Worm (Caenorhabditis elegans) whole organism, L4 larva: ENCODE data around the gene B0348.2.

Experiments
- ZK337.2 ChIP-seq: fragments of 200-800 bp; sonication (Bioruptor generic); IDR thresholded peaks from 2 replicates; pipeline ENCODE4 v1.3.6; 2022; ENCODE audit warnings: missing genetic modification reagents, missing genetic modification characterization, missing compliant biosample characterization
- ZK546.5 ChIP-seq, 2 experiments: sonication (generic microtip); optimal IDR thresholded peaks; 2 replicates each; lab custom pipeline; 2017; ENCODE audit warnings: missing biosample characterization in 2 of 2, missing genetic modification characterization in 2 of 2
- ceh-44 ChIP-seq: fragments of 200-800 bp; sonication (Bioruptor generic); IDR thresholded peaks from 2 replicates; pipeline ENCODE4 v1.3.6; 2022; ENCODE audit warnings: missing genetic modification reagents, missing genetic modification characterization, missing compliant biosample characterization
- dve-1 ChIP-seq: sonication (generic microtip); optimal IDR thresholded peaks from 2 replicates; lab custom pipeline; 2017; ENCODE audit warnings: antibody characterized with exemption, mild to moderate bottlenecking, missing genetic modification characterization, missing compliant biosample characterization; ENCODE audit not compliant: insufficient read depth
- fos-1 ChIP-seq: fragments of 150-350 bp; optimal IDR thresholded peaks from 2 replicates; lab custom pipeline; 2014; ENCODE audit warnings: missing biosample characterization, missing genetic modification characterization
- jun-1 ChIP-seq: fragments of 150-350 bp; optimal IDR thresholded peaks from 2 replicates; lab custom pipeline; 2014; ENCODE audit warnings: missing biosample characterization, missing genetic modification reagents, missing genetic modification characterization
- lin-39 ChIP-seq: fragments of 150-350 bp; optimal IDR thresholded peaks from 2 replicates; lab custom pipeline; 2014; ENCODE audit warnings: missing biosample characterization, missing genetic modification reagents, missing genetic modification characterization
- mdl-1 ChIP-seq, 2 experiments: fragments of 150-350 bp in 1 of 2; sonication (generic microtip) in 1 of 2; optimal IDR thresholded peaks; 2 replicates each; lab custom pipeline; 2014 to 2017; ENCODE audit warnings: missing biosample characterization in 2 of 2, missing genetic modification characterization in 2 of 2
- nhr-11 ChIP-seq: fragments of 150-350 bp; optimal IDR thresholded peaks from 2 replicates; lab custom pipeline; 2014; ENCODE audit warnings: missing biosample characterization, missing genetic modification characterization
- nhr-76 ChIP-seq: fragments of 150-350 bp; optimal IDR thresholded peaks from 2 replicates; lab custom pipeline; 2014; ENCODE audit warnings: missing biosample characterization, missing genetic modification characterization
- pha-4 ChIP-seq, 2 experiments: fragments of 150-350 bp in 1 of 2; fragments of 200-800 bp in 1 of 2; sonication (Bioruptor generic) in 1 of 2; IDR thresholded peaks in 1 of 2; optimal IDR thresholded peaks in 1 of 2; 2 replicates each; pipeline versions ENCODE4 v1.3.6 to Lab custom; 2014 to 2022; ENCODE audit warnings: missing genetic modification characterization in 2 of 2, missing genetic modification reagents in 2 of 2, missing biosample characterization in 1 of 2, missing compliant biosample characterization in 1 of 2
- rbr-2 ChIP-seq: sonication (generic microtip); optimal IDR thresholded peaks from 2 replicates; lab custom pipeline; 2016; ENCODE audit warnings: missing genotype, missing genetic modification characterization, missing compliant biosample characterization

- TF ChIP-seq ZK546.5 (tag; optimal IDR thresholded peaks at IDR 0.05; lab: Kevin White, UChicago), result no peak
- TF ChIP-seq dve-1, result no peak
- TF ChIP-seq jun-1 (tag; lab: Kevin White, UChicago), result no peak
- TF ChIP-seq rbr-2, result no peak
- TF ChIP-seq nhr-76 (tag; lab: Kevin White, UChicago), result no peak
- no peak for TF ChIP-seq nhr-11 (tag; lab: Kevin White, UChicago)
- no peak for TF ChIP-seq lin-39 (tag; lab: Kevin White, UChicago)
- no peak for TF ChIP-seq fos-1
- TF ChIP-seq ZK337.2 (GFP tag; lab: Robert Waterston, UW), result no peak
- no peak for TF ChIP-seq ceh-44
- TF ChIP-seq pha-4 (GFP tag; IDR thresholded peaks at IDR 0.05; lab: Robert Waterston, UW), result no peak
- TF ChIP-seq pha-4 (tag; optimal IDR thresholded peaks at IDR 0.05; lab: Kevin White, UChicago), result no peak
- TF ChIP-seq mdl-1 (tag; optimal IDR thresholded peaks at IDR 0.05; lab: Kevin White, UChicago), result no peak
Measured at ce11 chrV:37729-38128, 7.4 kb upstream of the B0348.2 start.
